ENCODE assay signal across 1 fruit fly cellular context in the genomic region with DNA sequence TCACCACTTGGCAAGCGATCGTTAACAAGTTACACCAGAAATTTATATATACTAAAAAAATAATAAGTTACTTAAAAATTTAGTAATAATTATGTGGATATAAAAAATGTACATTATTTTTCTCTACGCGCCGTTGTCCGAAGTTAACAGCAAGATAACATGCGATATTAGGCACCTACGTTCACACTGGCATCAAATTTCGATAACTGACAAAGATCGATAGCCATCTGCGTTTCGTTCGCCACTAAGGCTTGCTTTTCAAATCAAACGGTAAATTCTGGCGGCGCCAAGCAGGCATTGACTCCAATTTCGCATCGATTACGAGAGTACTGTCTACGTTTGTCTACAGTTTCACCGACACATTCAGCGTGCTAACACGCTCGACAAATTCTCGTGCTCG.
TF ChIP-seq lines count a peak whose summit lies in the region.

A gene (plus strand): TSS at position 196 of the 400 bp plus-strand sequence.

TF ChIP-seq in whole organism, embryonic, 481 proteins besides CTCF, POLR2A, EP300 and RAD21 (continued from another document):
- no peak for TF ChIP-seq nom (GFP tag; optimal IDR thresholded peaks at IDR 0.05; lab: Kevin White, UChicago)
- TF ChIP-seq pho (GFP tag; optimal IDR thresholded peaks at IDR 0.05; lab: Kevin White, UChicago) = no peak
- no peak for TF ChIP-seq CG3163 (GFP tag; optimal IDR thresholded peaks at IDR 0.05; lab: Kevin White, UChicago)
- peak; percentile 84 for TF ChIP-seq amos (GFP tag; IDR thresholded peaks at IDR 0.05; lab: Robert Waterston, UW; ENCODE audit: partially characterized antibody)
- peak; percentile 35; the same call in 1 of the 3 replicates for TF ChIP-seq Doc3 (GFP tag; IDR thresholded peaks at IDR 0.05; lab: Robert Waterston, UW; ENCODE audit: partially characterized antibody)
- TF ChIP-seq Sin3A (optimal IDR thresholded peaks at IDR 0.05; lab: Kevin White, UChicago) = peak; percentile 52
- TF ChIP-seq CG34422 (GFP tag; IDR thresholded peaks at IDR 0.05; lab: Robert Waterston, UW) = no peak
- TF ChIP-seq CG13287 (GFP tag; IDR thresholded peaks at IDR 0.05; lab: Robert Waterston, UW; ENCODE audit: partially characterized antibody) = peak; percentile 78
- peak; percentile 37 for TF ChIP-seq CG14710 (tag; optimal IDR thresholded peaks at IDR 0.05; lab: Kevin White, UChicago)
- peak; percentile 49; the same call in 1 of the 2 replicates for TF ChIP-seq ato (GFP tag; IDR thresholded peaks at IDR 0.05; lab: Robert Waterston, UW; ENCODE audit: partially characterized antibody)
- 0 out of 2 replicates have a peak, but pooled peaks have one; percentile 27 for TF ChIP-seq CG2129 (GFP tag; IDR thresholded peaks at IDR 0.05; lab: Robert Waterston, UW; ENCODE audit: partially characterized antibody)
- TF ChIP-seq CG14860 (GFP tag; IDR thresholded peaks at IDR 0.05; lab: Robert Waterston, UW; ENCODE audit: partially characterized antibody) = peak; percentile 31; the same call in 2 of the 3 replicates
- TF ChIP-seq MBD-R2 (GFP tag; IDR thresholded peaks at IDR 0.05; lab: Robert Waterston, UW) = peak; percentile 7; the same call in 1 of the 2 replicates
- peak; percentile 52 for TF ChIP-seq CG2116 (GFP tag; optimal IDR thresholded peaks at IDR 0.05; lab: Kevin White, UChicago)
- TF ChIP-seq HLH4C (GFP tag; IDR thresholded peaks at IDR 0.05; lab: Robert Waterston, UW; ENCODE audit: partially characterized antibody) = peak; percentile 53
- no peak for TF ChIP-seq CG6683 (GFP tag; optimal IDR thresholded peaks at IDR 0.05; lab: Kevin White, UChicago)
- no peak for TF ChIP-seq nau (GFP tag; optimal IDR thresholded peaks at IDR 0.05; lab: Kevin White, UChicago)
- TF ChIP-seq Dll (GFP tag; IDR thresholded peaks at IDR 0.05; lab: Robert Waterston, UW; ENCODE audit: partially characterized antibody) = peak; percentile 77
- TF ChIP-seq CG14667 (GFP tag; IDR thresholded peaks at IDR 0.05; lab: Robert Waterston, UW) = no peak
- TF ChIP-seq Lhr (GFP tag; optimal IDR thresholded peaks at IDR 0.05; lab: Kevin White, UChicago) = peak; percentile 36
- no peak for TF ChIP-seq unpg (GFP tag; optimal IDR thresholded peaks at IDR 0.05; lab: Kevin White, UChicago)
- TF ChIP-seq sna (GFP tag; IDR thresholded peaks at IDR 0.05; lab: Robert Waterston, UW; ENCODE audit: partially characterized antibody) = peak; percentile 56; the same call in 1 of the 2 replicates
- TF ChIP-seq Opbp (GFP tag; IDR thresholded peaks at IDR 0.05; lab: Robert Waterston, UW; ENCODE audit: partially characterized antibody) = peak; percentile 74
- peak; percentile 87 for TF ChIP-seq Myb (GFP tag; optimal IDR thresholded peaks at IDR 0.05; lab: Kevin White, UChicago)
- no peak for TF ChIP-seq CG15269 (tag; optimal IDR thresholded peaks at IDR 0.05; lab: Kevin White, UChicago)
- no peak for TF ChIP-seq CG2120 (GFP tag; optimal IDR thresholded peaks at IDR 0.05; lab: Kevin White, UChicago)
- TF ChIP-seq ac (GFP tag; optimal IDR thresholded peaks at IDR 0.05; lab: Kevin White, UChicago) = no peak
- peak; percentile 53 for TF ChIP-seq tna (GFP tag; IDR thresholded peaks at IDR 0.05; lab: Robert Waterston, UW; ENCODE audit: partially characterized antibody)
- no peak for TF ChIP-seq CG11696 (GFP tag; IDR thresholded peaks at IDR 0.05; lab: Robert Waterston, UW)
- no peak for TF ChIP-seq CG7928 (GFP tag; optimal IDR thresholded peaks at IDR 0.05; lab: Kevin White, UChicago)
- no peak for TF ChIP-seq CG12236 (GFP tag; optimal IDR thresholded peaks at IDR 0.05; lab: Kevin White, UChicago)
- TF ChIP-seq fd102C (GFP tag; optimal IDR thresholded peaks at IDR 0.05; lab: Kevin White, UChicago) = no peak
- peak; percentile 82 for TF ChIP-seq knrl (GFP tag; IDR thresholded peaks at IDR 0.05; lab: Robert Waterston, UW; ENCODE audit: partially characterized antibody)
- TF ChIP-seq inv (GFP tag; IDR thresholded peaks at IDR 0.05; lab: Robert Waterston, UW; ENCODE audit: partially characterized antibody) = peak; percentile 59
- no peak for TF ChIP-seq aop (GFP tag; IDR thresholded peaks at IDR 0.05; lab: Robert Waterston, UW)
- TF ChIP-seq vnd (GFP tag; IDR thresholded peaks at IDR 0.05; lab: Robert Waterston, UW; ENCODE audit: partially characterized antibody) = peak; percentile 47; the same call in 2 of the 3 replicates
- TF ChIP-seq CG9797 (GFP tag; optimal IDR thresholded peaks at IDR 0.05; lab: Kevin White, UChicago) = peak; percentile 85
- TF ChIP-seq BEAF-32 (GFP tag; optimal IDR thresholded peaks at IDR 0.05; lab: Kevin White, UChicago) = peak; percentile 85
- TF ChIP-seq Ssrp (tag; optimal IDR thresholded peaks at IDR 0.05; lab: Kevin White, UChicago) = no peak
- TF ChIP-seq TFAM (GFP tag; optimal IDR thresholded peaks at IDR 0.05; lab: Kevin White, UChicago) = no peak
- no peak for TF ChIP-seq Sox102F (GFP tag; optimal IDR thresholded peaks at IDR 0.05; lab: Kevin White, UChicago)
- no peak for TF ChIP-seq Gsc (GFP tag; IDR thresholded peaks at IDR 0.05; lab: Robert Waterston, UW)
- TF ChIP-seq trem (tag; optimal IDR thresholded peaks at IDR 0.05; lab: Kevin White, UChicago) = peak; percentile 65
- TF ChIP-seq Oli (tag; optimal IDR thresholded peaks at IDR 0.05; lab: Kevin White, UChicago) = no peak
- TF ChIP-seq fd3F (GFP tag; optimal IDR thresholded peaks at IDR 0.05; lab: Kevin White, UChicago) = no peak
- peak; percentile 81 for TF ChIP-seq CG16813 (GFP tag; IDR thresholded peaks at IDR 0.05; lab: Robert Waterston, UW; ENCODE audit: partially characterized antibody)
- peak; percentile 53 for TF ChIP-seq CG34224 (GFP tag; IDR thresholded peaks at IDR 0.05; lab: Robert Waterston, UW; ENCODE audit: partially characterized antibody)
- TF ChIP-seq h (optimal IDR thresholded peaks at IDR 0.05; lab: Kevin White, UChicago) = no peak
TF ChIP-seq in whole organism, embryonic: peak in this region for 50.
